Worm (Caenorhabditis elegans) whole organism, mixed stage, embryonic: ENCODE data around the gene T23B5.3.

Experiments used
- elt-3 ChIP-seq: fragments of 150-350 bp; optimal IDR thresholded peaks from 2 replicates; lab custom pipeline; 2014; ENCODE audit warnings: missing biosample characterization, missing genetic modification characterization
- lin-13 ChIP-seq: fragments of 150-350 bp; optimal IDR thresholded peaks from 2 replicates; lab custom pipeline; 2014; ENCODE audit warnings: missing biosample characterization, missing genetic modification characterization
- mab-5 ChIP-seq: fragments of 150-350 bp; optimal IDR thresholded peaks from 2 replicates; lab custom pipeline; 2014; ENCODE audit warnings: missing biosample characterization, missing genetic modification characterization
- mep-1 ChIP-seq: fragments of 150-350 bp; optimal IDR thresholded peaks from 2 replicates; lab custom pipeline; 2017; ENCODE audit warnings: missing biosample characterization, missing genetic modification reagents, missing genetic modification characterization, inconsistent platforms
- mls-2 ChIP-seq: sonication (generic microtip); optimal IDR thresholded peaks from 2 replicates; lab custom pipeline; 2016; ENCODE audit warnings: mild to moderate bottlenecking, missing genetic modification characterization, moderate library complexity, missing compliant biosample characterization
- nhr-12 ChIP-seq: fragments of 150-350 bp; optimal IDR thresholded peaks from 2 replicates; lab custom pipeline; 2014; ENCODE audit warnings: missing biosample characterization, missing genetic modification characterization
- nhr-2 ChIP-seq: fragments of 150-350 bp; optimal IDR thresholded peaks from 2 replicates; lab custom pipeline; 2014; ENCODE audit warnings: missing biosample characterization, missing genetic modification characterization
- nhr-237 ChIP-seq: fragments of 150-350 bp; optimal IDR thresholded peaks from 2 replicates; lab custom pipeline; 2014; ENCODE audit warnings: missing biosample characterization, missing genetic modification characterization
- nhr-28 ChIP-seq: fragments of 150-350 bp; optimal IDR thresholded peaks from 2 replicates; lab custom pipeline; 2014; ENCODE audit warnings: missing biosample characterization, missing genetic modification characterization
- tbx-8 ChIP-seq: fragments of 200-800 bp; sonication (Bioruptor generic); optimal IDR thresholded peaks from 2 replicates; lab custom pipeline; 2018; ENCODE audit warnings: mild to moderate bottlenecking, missing genetic modification characterization, moderate library complexity, missing compliant biosample characterization

ce11 chrIV:12710996-12711395, 22.5 kb downstream of the T23B5.3 start, which contains the start of gene C27D8.2:
- TF ChIP-seq nhr-28 (tag; lab: Kevin White, UChicago): no peak
- TF ChIP-seq mep-1 (tag; lab: Kevin White, UChicago): no peak
- no peak for TF ChIP-seq nhr-12 (tag; lab: Kevin White, UChicago)
- no peak for TF ChIP-seq lin-13
- TF ChIP-seq mab-5 (tag; lab: Kevin White, UChicago): no peak
- TF ChIP-seq elt-3 (tag; lab: Kevin White, UChicago): peak; percentile 34
- TF ChIP-seq tbx-8 (GFP tag; lab: Kevin White, UChicago): no peak
- no peak for TF ChIP-seq mls-2 (tag; lab: Kevin White, UChicago)
- TF ChIP-seq nhr-2 (tag; lab: Kevin White, UChicago): no peak
- TF ChIP-seq nhr-237 (tag; lab: Kevin White, UChicago): no peak
